Fruit fly (Drosophila melanogaster) whole organism, prepupa: Measurements from ENCODE around the gene STUB1.

Experiments used
- Blimp-1 ChIP-seq: fragments of 200-800 bp; sonication (Bioruptor generic); optimal IDR thresholded peaks from 3 replicates; lab custom pipeline; 2017; ENCODE audit warnings: missing biosample characterization, missing genetic modification characterization, mild to moderate bottlenecking, moderate library complexity, missing genetic modification reagents
- CG10631 ChIP-seq: fragments of 200-800 bp; sonication (Bioruptor generic); optimal IDR thresholded peaks from 2 replicates; lab custom pipeline; 2016; ENCODE audit warnings: missing biosample characterization, missing genetic modification characterization
- CG11762 ChIP-seq: fragments of 200-800 bp; sonication (Bioruptor generic); optimal IDR thresholded peaks from 3 replicates; lab custom pipeline; 2016; ENCODE audit warnings: missing biosample characterization, missing genetic modification characterization; ENCODE audit not compliant: insufficient read depth
- CG15336 ChIP-seq: fragments of 200-800 bp; sonication (Bioruptor generic); IDR thresholded peaks from 2 replicates; pipeline ENCODE4 v1.3.6; 2022; ENCODE audit warnings: missing biosample characterization, missing genetic modification characterization
- CG1621 ChIP-seq: fragments of 200-800 bp; sonication (Bioruptor generic); optimal IDR thresholded peaks from 3 replicates; lab custom pipeline; 2018; ENCODE audit warnings: missing biosample characterization, mild to moderate bottlenecking, missing genetic modification characterization
- CG3032 ChIP-seq: fragments of 200-800 bp; optimal IDR thresholded peaks from 2 replicates; lab custom pipeline; 2019; ENCODE audit warnings: missing biosample characterization, mild to moderate bottlenecking, missing genetic modification characterization, moderate library complexity
- CG31627 ChIP-seq: fragments of 200-800 bp; sonication (Bioruptor generic); optimal IDR thresholded peaks from 3 replicates; lab custom pipeline; 2016; ENCODE audit warnings: missing biosample characterization, missing genetic modification characterization
- CG32006 ChIP-seq: fragments of 200-800 bp; sonication (Bioruptor generic); optimal IDR thresholded peaks from 3 replicates; lab custom pipeline; 2017; ENCODE audit warnings: missing biosample characterization, mild to moderate bottlenecking, missing genetic modification characterization
- CG34406 ChIP-seq: fragments of 200-800 bp; sonication (Bioruptor generic); optimal IDR thresholded peaks from 3 replicates; lab custom pipeline; 2016; ENCODE audit warnings: missing biosample characterization, missing genetic modification characterization
- CG3919 ChIP-seq: fragments of 200-800 bp; sonication (Bioruptor generic); optimal IDR thresholded peaks from 3 replicates; lab custom pipeline; 2016; ENCODE audit warnings: missing biosample characterization, missing genetic modification characterization
- CG4318 ChIP-seq: fragments of 200-800 bp; sonication (Bioruptor generic); optimal IDR thresholded peaks from 3 replicates; lab custom pipeline; 2017; ENCODE audit warnings: missing biosample characterization, mild to moderate bottlenecking, missing genetic modification characterization
- CG6163 ChIP-seq: fragments of 200-800 bp; sonication (Bioruptor generic); IDR thresholded peaks from 3 replicates; pipeline ENCODE4 v1.3.6; 2022; ENCODE audit warnings: missing biosample characterization, missing genetic modification characterization
- CG6276 ChIP-seq: fragments of 200-800 bp; sonication (Bioruptor generic); optimal IDR thresholded peaks from 2 replicates; lab custom pipeline; 2017; ENCODE audit warnings: missing biosample characterization, mild to moderate bottlenecking, missing genetic modification characterization
- CG6792 ChIP-seq: fragments of 200-800 bp; sonication (Bioruptor generic); optimal IDR thresholded peaks from 3 replicates; lab custom pipeline; 2016; ENCODE audit warnings: missing biosample characterization, missing genetic modification characterization
- CG6808 ChIP-seq: fragments of 200-800 bp; sonication (Bioruptor generic); optimal IDR thresholded peaks from 3 replicates; lab custom pipeline; 2017; ENCODE audit warnings: missing biosample characterization, missing genetic modification characterization, mild to moderate bottlenecking, moderate library complexity, missing genetic modification reagents
- CG6854 ChIP-seq: fragments of 200-800 bp; sonication (Bioruptor generic); optimal IDR thresholded peaks from 2 replicates; lab custom pipeline; 2017; ENCODE audit warnings: missing biosample characterization, mild to moderate bottlenecking, missing genetic modification characterization
- CG7368 ChIP-seq: fragments of 200-800 bp; sonication (Bioruptor generic); optimal IDR thresholded peaks from 3 replicates; lab custom pipeline; 2016; ENCODE audit warnings: missing biosample characterization, missing genetic modification characterization
- CG8119 ChIP-seq: fragments of 200-800 bp; sonication (Bioruptor generic); IDR thresholded peaks from 3 replicates; pipeline ENCODE4 v1.3.6; 2022; ENCODE audit warnings: missing biosample characterization, missing genetic modification characterization
- CG8319 ChIP-seq: fragments of 200-800 bp; sonication (Bioruptor generic); optimal IDR thresholded peaks from 3 replicates; lab custom pipeline; 2016; ENCODE audit warnings: missing biosample characterization, missing genetic modification characterization
- CG9139 ChIP-seq: fragments of 200-800 bp; sonication (Bioruptor generic); optimal IDR thresholded peaks from 3 replicates; lab custom pipeline; 2017; ENCODE audit warnings: missing biosample characterization, mild to moderate bottlenecking, missing genetic modification characterization
- Eip75B ChIP-seq: fragments of 200-800 bp; sonication (Bioruptor generic); optimal IDR thresholded peaks from 3 replicates; lab custom pipeline; 2016; ENCODE audit warnings: missing biosample characterization, missing genetic modification characterization
- Eip78C ChIP-seq: fragments of 200-800 bp; sonication (Bioruptor generic); peaks from one replicate; lab custom pipeline; 2016; ENCODE audit warnings: missing biosample characterization, missing genetic modification characterization
- Eip93F ChIP-seq: fragments of 200-800 bp; sonication (Bioruptor generic); optimal IDR thresholded peaks from 2 replicates; lab custom pipeline; 2016; ENCODE audit warnings: missing biosample characterization, mild to moderate bottlenecking, missing genetic modification characterization
- Ets21C ChIP-seq: fragments of 200-800 bp; sonication (Bioruptor generic); optimal IDR thresholded peaks from 3 replicates; lab custom pipeline; 2016; ENCODE audit warnings: missing biosample characterization, missing genetic modification characterization
- Ets96B ChIP-seq: fragments of 200-800 bp; optimal IDR thresholded peaks from 2 replicates; lab custom pipeline; 2019; ENCODE audit warnings: missing biosample characterization, mild to moderate bottlenecking, missing genetic modification characterization, moderate library complexity
- Gug ChIP-seq: fragments of 200-800 bp; sonication (Bioruptor generic); IDR thresholded peaks from 2 replicates; pipeline ENCODE4 v1.3.6; 2022; ENCODE audit warnings: missing biosample characterization, missing genetic modification characterization
- Hr38 ChIP-seq: sonication (Bioruptor generic); optimal IDR thresholded peaks from 2 replicates; lab custom pipeline; 2016; ENCODE audit warnings: missing biosample characterization, missing genetic modification characterization
- Hr39 ChIP-seq: fragments of 200-800 bp; sonication (Bioruptor generic); optimal IDR thresholded peaks from 2 replicates; lab custom pipeline; 2016; ENCODE audit warnings: missing biosample characterization, missing genetic modification characterization
- Lpt ChIP-seq: fragments of 200-800 bp; sonication (Bioruptor generic); optimal IDR thresholded peaks from 3 replicates; lab custom pipeline; 2016; ENCODE audit warnings: missing biosample characterization, missing genetic modification characterization
- Smox ChIP-seq: fragments of 200-800 bp; sonication (Bioruptor generic); optimal IDR thresholded peaks from 3 replicates; lab custom pipeline; 2016; ENCODE audit warnings: missing biosample characterization, missing genetic modification characterization
- Sox14 ChIP-seq: fragments of 200-800 bp; sonication (Bioruptor generic); optimal IDR thresholded peaks from 3 replicates; lab custom pipeline; 2016; ENCODE audit warnings: missing biosample characterization, missing genetic modification characterization
- Sox15 ChIP-seq: fragments of 200-800 bp; sonication (Bioruptor generic); optimal IDR thresholded peaks from 3 replicates; lab custom pipeline; 2016; ENCODE audit warnings: missing biosample characterization, missing genetic modification characterization
- achi ChIP-seq: fragments of 200-800 bp; sonication (Bioruptor generic); optimal IDR thresholded peaks from 3 replicates; lab custom pipeline; 2016; ENCODE audit warnings: missing biosample characterization, missing genetic modification characterization
- cyc ChIP-seq: fragments of 200-800 bp; sonication (Bioruptor generic); optimal IDR thresholded peaks from 3 replicates; lab custom pipeline; 2016; ENCODE audit warnings: missing biosample characterization, missing genetic modification characterization
- dac ChIP-seq: fragments of 200-800 bp; sonication (Bioruptor generic); optimal IDR thresholded peaks from 2 replicates; lab custom pipeline; 2017; ENCODE audit warnings: missing biosample characterization, mild to moderate bottlenecking, missing genetic modification characterization
- dsx ChIP-seq: fragments of 200-800 bp; optimal IDR thresholded peaks from 3 replicates; lab custom pipeline; 2019; ENCODE audit warnings: missing biosample characterization, mild to moderate bottlenecking, missing genetic modification characterization, moderate library complexity; ENCODE audit not compliant: poor library complexity, severe bottlenecking
- esn ChIP-seq: fragments of 200-800 bp; sonication (Bioruptor generic); optimal IDR thresholded peaks from 2 replicates; lab custom pipeline; 2016; ENCODE audit warnings: missing biosample characterization, mild to moderate bottlenecking, missing genetic modification characterization, moderate library complexity
- fd59A ChIP-seq: fragments of 200-800 bp; sonication (Bioruptor generic); optimal IDR thresholded peaks from 2 replicates; lab custom pipeline; 2017; ENCODE audit warnings: missing biosample characterization, mild to moderate bottlenecking, missing genetic modification characterization, missing genetic modification reagents
- fd85E ChIP-seq: fragments of 200-800 bp; sonication (Bioruptor generic); optimal IDR thresholded peaks from 3 replicates; lab custom pipeline; 2016; ENCODE audit warnings: missing biosample characterization, missing genetic modification characterization
- fkh ChIP-seq: fragments of 200-800 bp; sonication (Bioruptor generic); optimal IDR thresholded peaks from 3 replicates; lab custom pipeline; 2017; ENCODE audit warnings: missing biosample characterization, mild to moderate bottlenecking, missing genetic modification characterization, moderate library complexity
- lz ChIP-seq: fragments of 200-800 bp; sonication (Bioruptor generic); optimal IDR thresholded peaks from 3 replicates; lab custom pipeline; 2016; ENCODE audit warnings: missing biosample characterization, missing genetic modification characterization
- pdm3 ChIP-seq: fragments of 200-800 bp; sonication (Bioruptor generic); optimal IDR thresholded peaks from 3 replicates; lab custom pipeline; 2016; ENCODE audit warnings: missing biosample characterization, missing genetic modification characterization
- salr ChIP-seq, 2 experiments: fragments of 200-800 bp; sonication (Bioruptor generic); optimal IDR thresholded peaks; 3 replicates each; lab custom pipeline; 2016 to 2018; ENCODE audit warnings: missing biosample characterization in 2 of 2, missing genetic modification characterization in 2 of 2, mild to moderate bottlenecking in 1 of 2
- spab ChIP-seq: fragments of 200-800 bp; sonication (Bioruptor generic); optimal IDR thresholded peaks from 2 replicates; lab custom pipeline; 2017; ENCODE audit warnings: missing biosample characterization, mild to moderate bottlenecking, missing genetic modification characterization, missing genetic modification reagents
- ss ChIP-seq, 2 experiments: fragments of 200-800 bp; sonication (Bioruptor generic); optimal IDR thresholded peaks; 2 replicates in 1 of 2; 3 replicates in 1 of 2; lab custom pipeline; 2017 to 2018; ENCODE audit warnings: mild to moderate bottlenecking in 2 of 2, missing biosample characterization in 2 of 2, missing genetic modification characterization in 2 of 2, moderate library complexity in 1 of 2
- topi ChIP-seq: fragments of 200-800 bp; sonication (Bioruptor generic); optimal IDR thresholded peaks from 3 replicates; lab custom pipeline; 2016; ENCODE audit warnings: missing biosample characterization, missing genetic modification characterization

STUB1 gene

DNA sequence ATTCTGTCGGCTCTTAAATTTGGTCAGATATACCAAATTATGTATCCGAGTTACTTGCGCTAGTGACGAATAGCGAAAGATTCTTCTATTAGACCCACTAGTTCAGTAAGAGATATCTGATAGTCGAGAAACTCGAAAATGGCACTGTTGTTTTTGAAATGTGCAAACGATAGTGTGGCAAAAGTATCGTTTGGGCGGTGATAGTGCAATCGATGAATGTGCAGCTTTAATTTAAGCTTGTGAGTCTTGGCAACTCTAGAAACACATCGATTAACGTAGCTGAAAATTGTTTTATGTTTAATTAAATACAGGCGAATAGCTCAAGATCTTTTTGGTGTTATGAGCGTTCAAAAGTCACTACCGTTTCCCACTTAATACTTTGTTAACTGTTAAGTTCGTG, at the start of gene STUB1:
Gene STUB1 (plus strand): TSS at position 232 of the 400 bp plus-strand sequence.
- TF ChIP-seq dsx (GFP tag; lab: Kevin White, UChicago) = no peak
- TF ChIP-seq topi (GFP tag; lab: Kevin White, UChicago) = no peak
- TF ChIP-seq fkh (GFP tag; lab: Kevin White, UChicago) = peak; percentile 14
- no peak for TF ChIP-seq achi (GFP tag; lab: Kevin White, UChicago)
- TF ChIP-seq CG9139 (GFP tag; lab: Kevin White, UChicago) = no peak
- no peak for TF ChIP-seq Eip93F (GFP tag; lab: Kevin White, UChicago)
- peak; percentile 36 for TF ChIP-seq esn (GFP tag; lab: Kevin White, UChicago)
- TF ChIP-seq pdm3 (GFP tag; lab: Kevin White, UChicago) = no peak
- TF ChIP-seq CG31627 = peak; percentile 8
- no peak for TF ChIP-seq fd85E (GFP tag; lab: Kevin White, UChicago)
- no peak for TF ChIP-seq Eip78C (GFP tag; lab: Kevin White, UChicago)
- TF ChIP-seq Hr39 (GFP tag; lab: Kevin White, UChicago) = no peak
- no peak for TF ChIP-seq ss (GFP tag; optimal IDR thresholded peaks at IDR 0.05; lab: Kevin White, UChicago)
- TF ChIP-seq Ets21C = no peak
- no peak for TF ChIP-seq cyc

- TF ChIP-seq Gug (GFP tag; lab: Robert Waterston, UW) (no peak), salr (GFP tag; optimal IDR thresholded peaks at IDR 0.05; lab: Kevin White, UChicago) (peak in 1 of 2 experiments; percentile 28), Blimp-1 (GFP tag; lab: Kevin White, UChicago) (peak; percentile 17), CG6808 (GFP tag; lab: Kevin White, UChicago) (no peak), Hr38 (GFP tag; lab: Kevin White, UChicago) (no peak), CG3919 (GFP tag; lab: Kevin White, UChicago) (no peak), Ets21C (peak; percentile 12), pdm3 (GFP tag; lab: Kevin White, UChicago) (peak; percentile 73), CG8319 (GFP tag; lab: Kevin White, UChicago) (no peak), CG32006 (no peak), dac (peak; percentile 8), Smox (peak; percentile 56), CG8119 (GFP tag; lab: Robert Waterston, UW) (no peak; the same call in 2 of the 3 replicates), CG6276 (GFP tag; lab: Kevin White, UChicago) (no peak), lz (GFP tag; lab: Kevin White, UChicago) (peak; percentile 61), Sox15 (GFP tag; lab: Kevin White, UChicago) (peak; percentile 5), CG10631 (GFP tag; lab: Kevin White, UChicago) (no peak), achi (GFP tag; lab: Kevin White, UChicago) (peak; percentile 45), CG4318 (GFP tag; lab: Kevin White, UChicago) (no peak), spab (GFP tag; lab: Kevin White, UChicago) (no peak), CG6163 (no peak), CG7368 (peak; percentile 24), CG3032 (tag; lab: Kevin White, UChicago) (peak; percentile 61), CG34406 (GFP tag; lab: Kevin White, UChicago) (no peak), Lpt (no peak), CG1621 (no peak), fd59A (GFP tag; lab: Kevin White, UChicago) (no peak), Sox14 (GFP tag; lab: Kevin White, UChicago) (peak; percentile 80), Ets96B (peak; percentile 24), fd85E (GFP tag; lab: Kevin White, UChicago) (no peak), dsx (GFP tag; lab: Kevin White, UChicago) (peak; percentile 29), esn (GFP tag; lab: Kevin White, UChicago) (peak; percentile 66), Eip78C (GFP tag; lab: Kevin White, UChicago) (peak; percentile 73), CG11762 (GFP tag; lab: Kevin White, UChicago) (no peak), CG6854 (GFP tag; lab: Kevin White, UChicago) (no peak), CG6792 (peak; percentile 36), CG15336 (GFP tag; lab: Robert Waterston, UW) (0 out of 2 replicates have a peak, but pooled peaks have one; percentile 31), Eip93F (GFP tag; lab: Kevin White, UChicago) (peak; percentile 21), Eip75B (peak; percentile 67), fkh (GFP tag; lab: Kevin White, UChicago) (peak; percentile 47)
Observed at dm6 chr2L:10387869-10388726, 49.2 kb upstream of the STUB1 start, which contains the start of gene da. TSS of gene da (plus strand) at chr2L:10388105.
